Worm (Caenorhabditis elegans) whole organism, L2 larva: Measurements from ENCODE around the gene col-43.

ENCODE experiments used
- ama-1 ChIP-seq: fragments of 150-350 bp; optimal IDR thresholded peaks from 2 replicates; lab custom pipeline; 2018; ENCODE audit warnings: inconsistent platforms
- egl-27 ChIP-seq: sonication (generic microtip); optimal IDR thresholded peaks from 3 replicates; lab custom pipeline; 2017; ENCODE audit warnings: missing biosample characterization, missing genetic modification reagents, missing genetic modification characterization
- mdl-1 ChIP-seq, 2 experiments: fragments of 150-350 bp in 1 of 2; sonication (generic microtip) in 1 of 2; optimal IDR thresholded peaks; 2 replicates each; lab custom pipeline; 2017; ENCODE audit warnings: missing biosample characterization in 2 of 2, missing genetic modification characterization in 2 of 2
- nhr-12 ChIP-seq: fragments of 150-350 bp; optimal IDR thresholded peaks from 2 replicates; lab custom pipeline; 2014; ENCODE audit warnings: missing biosample characterization, missing genetic modification characterization
- nhr-237 ChIP-seq: fragments of 150-350 bp; optimal IDR thresholded peaks from 2 replicates; lab custom pipeline; 2014; ENCODE audit warnings: missing biosample characterization, missing genetic modification characterization
- skn-1 ChIP-seq: sonication (generic microtip); optimal IDR thresholded peaks from 2 replicates; lab custom pipeline; 2017; ENCODE audit warnings: missing biosample characterization, missing genetic modification characterization
- unc-62 ChIP-seq: fragments of 150-350 bp; optimal IDR thresholded peaks from 2 replicates; lab custom pipeline; 2014; ENCODE audit warnings: missing biosample characterization, missing genetic modification reagents, missing genetic modification characterization

DNA sequence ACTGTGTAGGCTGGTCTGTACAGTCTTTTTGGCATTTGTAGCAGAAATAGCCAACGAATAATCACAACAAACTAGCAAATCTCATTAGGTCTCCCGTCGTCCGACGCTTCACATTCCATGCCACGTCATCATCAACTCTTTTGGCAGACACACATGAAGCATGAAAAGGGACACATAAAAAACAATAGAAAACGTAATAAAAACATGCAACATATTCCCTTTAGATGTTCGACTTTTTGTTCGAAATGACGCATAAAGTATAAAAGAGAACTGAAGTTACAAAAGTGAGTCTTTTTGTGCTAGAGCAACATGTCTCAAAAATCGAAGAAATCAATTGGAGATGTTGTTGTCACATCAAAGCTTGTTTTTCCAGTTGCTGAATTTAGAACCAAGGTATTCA lies 1.1 kb upstream of the col-43 start, which contains the start of gene sth-1:
- TF ChIP-seq ama-1 (lab: Kevin White, UChicago) (no peak), egl-27 (tag; lab: Kevin White, UChicago) (no peak), skn-1 (no peak), mdl-1 (tag; optimal IDR thresholded peaks at IDR 0.05; lab: Kevin White, UChicago) (no peak), unc-62 (GFP tag; lab: Kevin White, UChicago) (no peak), nhr-12 (tag; lab: Kevin White, UChicago) (no peak), nhr-237 (tag; lab: Kevin White, UChicago) (no peak)
